Fruit fly (Drosophila melanogaster) whole organism, prepupa: ENCODE results near the gene Rabex-5.

Source experiments
- Blimp-1 ChIP-seq: fragments of 200-800 bp; sonication (Bioruptor generic); optimal IDR thresholded peaks from 3 replicates; lab custom pipeline; 2017; ENCODE audit warnings: missing biosample characterization, missing genetic modification characterization, mild to moderate bottlenecking, moderate library complexity, missing genetic modification reagents
- CG34406 ChIP-seq: fragments of 200-800 bp; sonication (Bioruptor generic); optimal IDR thresholded peaks from 3 replicates; lab custom pipeline; 2016; ENCODE audit warnings: missing biosample characterization, missing genetic modification characterization
- CG6276 ChIP-seq: fragments of 200-800 bp; sonication (Bioruptor generic); optimal IDR thresholded peaks from 2 replicates; lab custom pipeline; 2017; ENCODE audit warnings: missing biosample characterization, mild to moderate bottlenecking, missing genetic modification characterization
- CG6854 ChIP-seq: fragments of 200-800 bp; sonication (Bioruptor generic); optimal IDR thresholded peaks from 2 replicates; lab custom pipeline; 2017; ENCODE audit warnings: missing biosample characterization, mild to moderate bottlenecking, missing genetic modification characterization
- Eip75B ChIP-seq: fragments of 200-800 bp; sonication (Bioruptor generic); optimal IDR thresholded peaks from 3 replicates; lab custom pipeline; 2016; ENCODE audit warnings: missing biosample characterization, missing genetic modification characterization
- Gug ChIP-seq: fragments of 200-800 bp; sonication (Bioruptor generic); IDR thresholded peaks from 2 replicates; pipeline ENCODE4 v1.3.6; 2022; ENCODE audit warnings: missing biosample characterization, missing genetic modification characterization
- Met ChIP-seq: fragments of 200-800 bp; sonication (Bioruptor generic); optimal IDR thresholded peaks from 3 replicates; lab custom pipeline; 2016; ENCODE audit warnings: missing biosample characterization, missing genetic modification characterization
- OdsH ChIP-seq: fragments of 200-800 bp; sonication (Bioruptor generic); optimal IDR thresholded peaks from 3 replicates; lab custom pipeline; 2016; ENCODE audit warnings: missing biosample characterization, missing genetic modification characterization
- Smox ChIP-seq: fragments of 200-800 bp; sonication (Bioruptor generic); optimal IDR thresholded peaks from 3 replicates; lab custom pipeline; 2016; ENCODE audit warnings: missing biosample characterization, missing genetic modification characterization
- cyc ChIP-seq: fragments of 200-800 bp; sonication (Bioruptor generic); optimal IDR thresholded peaks from 3 replicates; lab custom pipeline; 2016; ENCODE audit warnings: missing biosample characterization, missing genetic modification characterization
- dsx ChIP-seq: fragments of 200-800 bp; optimal IDR thresholded peaks from 3 replicates; lab custom pipeline; 2019; ENCODE audit warnings: missing biosample characterization, mild to moderate bottlenecking, missing genetic modification characterization, moderate library complexity; ENCODE audit not compliant: poor library complexity, severe bottlenecking
- fkh ChIP-seq: fragments of 200-800 bp; sonication (Bioruptor generic); optimal IDR thresholded peaks from 3 replicates; lab custom pipeline; 2017; ENCODE audit warnings: missing biosample characterization, mild to moderate bottlenecking, missing genetic modification characterization, moderate library complexity
- salr ChIP-seq, 2 experiments: fragments of 200-800 bp; sonication (Bioruptor generic); optimal IDR thresholded peaks; 3 replicates each; lab custom pipeline; 2016 to 2018; ENCODE audit warnings: missing biosample characterization in 2 of 2, missing genetic modification characterization in 2 of 2, mild to moderate bottlenecking in 1 of 2
- ss ChIP-seq, 2 experiments: fragments of 200-800 bp; sonication (Bioruptor generic); optimal IDR thresholded peaks; 2 replicates in 1 of 2; 3 replicates in 1 of 2; lab custom pipeline; 2017 to 2018; ENCODE audit warnings: mild to moderate bottlenecking in 2 of 2, missing biosample characterization in 2 of 2, missing genetic modification characterization in 2 of 2, moderate library complexity in 1 of 2

DNA sequence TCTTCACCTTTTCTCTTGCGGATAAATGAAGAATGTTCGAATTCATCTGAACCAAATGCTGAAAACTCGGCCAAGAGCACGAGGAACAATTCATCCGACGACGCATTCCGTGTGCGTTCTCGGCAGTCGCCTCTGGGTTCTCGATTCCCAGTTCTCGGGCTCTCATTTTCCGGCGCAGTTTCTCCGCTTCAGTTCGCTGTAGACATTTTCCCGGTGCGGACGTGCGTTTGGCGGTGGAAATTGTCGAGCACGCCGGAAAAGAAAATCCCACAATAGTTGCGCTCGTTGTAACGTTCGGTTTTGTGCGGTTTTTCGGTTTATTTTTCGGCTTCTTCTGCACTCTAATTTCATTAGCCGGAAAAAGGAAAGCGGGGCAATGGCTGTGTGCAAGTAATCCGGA, 19.9 kb upstream of the Rabex-5 start, which contains the start of gene CG32333:
- TF ChIP-seq CG34406 (GFP tag; lab: Kevin White, UChicago) (no peak), CG6854 (GFP tag; lab: Kevin White, UChicago) (no peak), OdsH (GFP tag; lab: Kevin White, UChicago) (no peak), Gug (GFP tag; lab: Robert Waterston, UW) (no peak), Met (GFP tag; lab: Kevin White, UChicago) (no peak), Eip75B (GFP tag; lab: Kevin White, UChicago) (no peak), fkh (no peak), CG6276 (GFP tag; lab: Kevin White, UChicago) (no peak), cyc (GFP tag; lab: Kevin White, UChicago) (no peak), Blimp-1 (GFP tag; lab: Kevin White, UChicago) (no peak), salr (GFP tag; optimal IDR thresholded peaks at IDR 0.05; lab: Kevin White, UChicago) (no peak), ss (GFP tag; optimal IDR thresholded peaks at IDR 0.05; lab: Kevin White, UChicago) (no peak), Smox (GFP tag; lab: Kevin White, UChicago) (no peak), dsx (GFP tag; lab: Kevin White, UChicago) (no peak)
